Fruit fly (Drosophila melanogaster) whole organism, larva: ENCODE results near the gene CG4619.

Experiments
- noc ChIP-seq: fragments of 200-800 bp; sonication (Bioruptor generic); optimal IDR thresholded peaks from 3 replicates; lab custom pipeline; 2019; ENCODE audit warnings: missing biosample characterization, mild to moderate bottlenecking, missing genetic modification characterization, moderate library complexity

The CG4619 gene

DNA sequence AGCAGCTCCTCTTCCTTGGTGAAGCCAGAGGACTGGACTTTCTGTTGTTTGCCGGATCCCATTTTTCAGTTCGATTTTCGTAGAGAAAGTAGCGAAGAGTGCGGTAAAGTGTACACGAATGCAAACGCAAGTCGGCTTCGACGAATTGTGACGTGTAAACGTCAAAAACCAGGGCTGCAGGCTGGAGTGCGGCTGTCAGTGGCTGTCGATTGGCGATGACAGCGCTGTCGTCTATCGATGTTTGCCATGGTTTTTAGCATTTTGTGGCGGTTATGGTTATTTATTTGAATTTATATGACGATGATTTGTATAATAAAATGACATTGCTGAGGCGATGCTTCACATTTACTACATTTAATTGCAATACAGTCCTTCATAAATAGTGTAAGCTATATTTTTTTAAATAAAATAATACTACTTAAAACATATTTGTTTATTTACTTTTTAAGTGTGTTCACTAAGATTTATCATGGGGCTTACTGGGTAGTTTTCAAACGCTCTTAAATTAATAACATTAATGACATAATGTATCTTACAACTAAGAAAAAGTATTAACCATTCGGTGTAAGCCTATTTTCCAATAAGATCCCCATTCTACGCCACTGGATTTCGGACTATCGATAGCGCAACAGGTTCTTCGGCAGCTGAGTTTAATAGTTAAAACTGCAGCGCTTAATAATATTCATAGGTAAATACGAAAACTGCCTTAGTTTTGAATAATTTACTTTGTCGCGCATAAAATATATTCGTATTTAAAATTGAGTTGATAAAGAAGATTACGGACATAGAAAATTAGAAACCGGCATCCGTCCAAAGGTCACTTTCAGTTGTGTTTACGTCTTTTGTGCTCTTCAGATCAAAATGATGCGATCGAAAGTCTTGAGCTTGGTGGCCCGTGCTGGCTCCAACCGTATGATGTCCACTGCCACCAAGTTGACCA, 20.4 kb upstream of the CG4619 start, which contains the start of the genes CG5885 and CG4598:
TSS of gene CG5885 (minus strand) at position 311 of the 940 bp plus-strand sequence.
TSS of gene CG4598 (plus strand) at position 599 of the 940 bp plus-strand sequence.
- peak; percentile 68 for TF ChIP-seq noc (tag; lab: Kevin White, UChicago)

- no peak for TF ChIP-seq noc (tag; lab: Kevin White, UChicago)
Measured at dm6 chr2L:9919218-9919617, 19.4 kb upstream of the CG4619 start.

dm6 chr2L:9919949-9920348, 18.7 kb upstream of the CG4619 start, which contains the start of gene CG4594:
CG4594 (plus strand) TSS chr2L:9920160.
- TF ChIP-seq noc (tag; lab: Kevin White, UChicago) = no peak

DNA sequence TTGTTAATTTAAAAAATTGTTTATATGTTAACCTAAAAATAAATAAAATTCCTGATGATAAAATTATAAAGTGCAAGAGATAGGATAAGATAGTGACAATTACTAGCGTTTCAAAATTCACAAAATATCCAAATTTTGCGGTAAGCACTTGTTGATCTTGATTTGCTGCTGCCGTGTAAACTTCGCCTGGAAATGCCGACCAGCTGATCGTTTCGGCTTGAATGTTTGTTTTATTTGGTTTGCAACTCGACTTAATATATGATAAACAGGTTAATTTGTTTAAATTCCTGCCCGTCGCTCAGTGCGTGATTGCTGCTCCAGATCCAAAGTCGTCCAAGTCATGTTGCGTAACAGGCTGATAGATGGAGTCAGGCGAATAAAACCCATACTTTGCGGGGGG, 17.3 kb upstream of the CG4619 start, which contains the start of gene CG4592:
TSS of gene CG4592 (plus strand) at position 233 of the 400 bp plus-strand sequence.
- no peak for TF ChIP-seq noc (tag; lab: Kevin White, UChicago)

DNA sequence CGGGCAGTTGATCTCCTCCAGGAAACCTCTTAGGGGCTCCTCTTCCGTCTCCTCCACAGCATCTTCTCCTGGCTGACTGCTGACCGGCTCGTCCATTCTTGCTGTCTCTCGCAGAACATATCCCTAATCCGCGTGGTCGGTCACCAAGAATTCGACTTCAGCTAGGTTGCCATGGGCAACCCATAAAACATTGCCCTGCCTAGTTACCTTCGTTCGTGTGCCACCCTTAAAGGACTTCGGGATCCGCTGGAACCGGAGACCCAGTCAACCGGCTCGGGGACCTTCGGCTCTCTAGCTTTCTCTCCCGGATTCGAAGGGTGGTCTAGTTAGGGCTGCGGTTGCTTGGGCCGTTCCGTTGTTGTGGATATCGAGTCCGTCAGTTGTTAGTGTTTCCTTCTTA, 13.9 kb upstream of the CG4619 start, which contains the start of the genes TbCMF46 and CG42366:
TSS of gene TbCMF46 (minus strand) at position 101 of the 400 bp plus-strand sequence.
TSS of gene CG42366 (plus strand) at position 397 of the 400 bp plus-strand sequence.
- no peak for TF ChIP-seq noc (tag; lab: Kevin White, UChicago)

- TF ChIP-seq noc (tag; lab: Kevin White, UChicago) = no peak
Measured at dm6 chr2L:9930280-9930679, 8.4 kb upstream of the CG4619 start, which contains the start of gene CG42367. CG42367 (plus strand) TSS chr2L:9930580.

DNA sequence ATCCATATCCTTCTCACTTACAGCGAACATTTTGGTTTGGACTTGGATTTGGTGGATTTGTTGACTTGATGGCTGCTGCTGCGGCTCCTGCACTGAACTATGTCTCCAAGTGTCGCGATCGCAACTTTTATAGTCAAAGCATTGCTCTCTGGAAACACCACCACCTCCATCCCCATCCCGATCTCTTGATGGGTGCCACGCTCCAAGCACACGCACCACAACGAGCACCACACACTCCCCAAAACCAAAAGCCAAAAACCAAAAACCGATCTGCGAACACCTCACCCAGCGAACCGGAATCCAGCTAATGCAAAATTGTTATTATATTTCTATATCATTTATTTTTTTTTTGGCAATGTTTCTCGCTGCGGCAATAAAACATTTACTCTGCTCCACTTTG, 5.6 kb upstream of the CG4619 start, which contains the start of gene Cpr30F:
TSS of gene Cpr30F (minus strand) at position 101 of the 400 bp plus-strand sequence.
- no peak for TF ChIP-seq noc (tag; lab: Kevin White, UChicago)

DNA sequence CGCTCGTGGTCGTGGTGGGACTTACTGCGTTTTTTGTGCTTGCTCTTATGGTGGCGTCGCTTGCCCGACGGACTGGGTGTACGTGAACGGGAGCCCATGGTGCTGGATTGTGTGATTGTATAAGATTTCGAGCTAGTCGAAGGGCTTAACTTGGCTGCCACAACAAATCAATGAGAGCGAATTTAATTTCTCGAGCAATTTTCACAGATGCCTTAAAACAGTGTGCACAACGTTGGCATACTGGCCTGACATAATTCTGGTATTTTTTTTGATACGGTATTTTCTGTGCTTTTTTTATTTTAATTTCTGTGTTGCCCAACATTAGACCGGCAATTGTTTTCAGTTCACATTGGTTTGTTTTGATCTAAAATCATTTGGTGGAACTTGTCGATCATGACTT, 755 bp upstream of the CG4619 start, which contains the start of gene Arglu1:
TSS of gene Arglu1 (minus strand) at position 227 of the 400 bp plus-strand sequence.
- no peak for TF ChIP-seq noc (tag; lab: Kevin White, UChicago)

DNA sequence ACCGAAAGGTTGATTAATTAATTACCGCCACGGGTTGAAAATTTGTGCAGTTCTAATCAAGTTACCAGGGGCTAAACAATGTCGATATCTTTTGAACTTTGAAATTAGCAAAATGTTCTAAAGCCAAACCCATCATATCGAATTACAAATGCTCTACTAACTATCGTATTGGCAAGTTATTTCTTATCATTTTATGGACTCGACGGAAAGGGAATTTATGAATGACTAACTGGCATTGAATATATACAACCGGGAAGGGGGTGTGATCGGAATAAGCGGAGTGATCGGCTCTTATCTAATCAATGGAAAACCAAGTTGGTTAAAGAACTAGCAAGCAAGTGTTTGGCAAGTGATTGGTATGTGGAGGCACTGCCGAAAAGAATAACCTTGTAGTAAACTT, 4.9 kb downstream of the CG4619 start:
- TF ChIP-seq noc (tag; lab: Kevin White, UChicago) = peak; percentile 61

- TF ChIP-seq noc (tag; lab: Kevin White, UChicago) = no peak
Measured at dm6 chr2L:9945086-9945485, 6.4 kb downstream of the CG4619 start.

DNA sequence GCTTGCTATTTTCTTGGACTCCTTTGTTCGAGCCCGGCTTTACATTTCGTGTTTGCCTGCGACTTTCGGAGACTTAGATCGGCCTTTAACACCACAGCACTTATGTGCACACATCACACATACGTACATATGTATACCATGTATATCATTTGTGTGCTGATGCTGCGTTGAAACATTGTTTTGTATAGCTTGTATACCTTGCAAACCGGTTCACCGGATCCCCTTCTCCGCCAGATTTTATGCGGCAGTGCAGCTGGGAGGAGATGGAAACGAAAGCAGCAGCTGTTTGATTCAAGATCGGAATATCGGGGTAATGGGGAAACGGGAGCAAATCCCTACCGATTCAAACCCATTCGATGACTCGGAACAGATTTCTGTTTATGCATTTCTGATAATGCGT, 7.4 kb downstream of the CG4619 start:
- no peak for TF ChIP-seq noc (tag; lab: Kevin White, UChicago)

dm6 chr2L:9947265-9947664, 8.6 kb downstream of the CG4619 start, which contains the start of gene CG5853:
CG5853 (minus strand) TSS chr2L:9947648.
- TF ChIP-seq noc (tag; lab: Kevin White, UChicago) = peak; percentile 56

- TF ChIP-seq noc (tag; lab: Kevin White, UChicago) = peak; percentile 28
Measured at dm6 chr2L:9947738-9948519, 9.3 kb downstream of the CG4619 start.

DNA sequence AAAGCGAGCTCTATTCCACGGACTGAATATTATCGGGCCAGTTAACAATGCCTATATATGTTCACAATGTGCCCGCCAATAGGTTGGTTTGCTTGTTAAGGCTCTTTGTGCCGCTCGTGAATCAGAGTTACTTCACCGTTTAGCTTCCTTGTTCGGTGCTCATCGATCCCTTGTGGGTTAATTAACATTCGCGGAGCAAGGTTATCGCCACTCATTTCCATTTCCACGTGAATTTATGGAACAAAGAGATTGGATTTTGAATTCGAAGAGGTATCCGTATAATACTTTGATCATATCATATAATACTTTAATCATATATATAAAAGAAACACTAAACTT, 9.8 kb downstream of the CG4619 start:
- no peak for TF ChIP-seq noc (tag; lab: Kevin White, UChicago)
